Worm (Caenorhabditis elegans) whole organism, young adult: ENCODE data around the gene T21H3.1.
A peak's percentile ranks its signal among the peaks of the same experiment; 100 is the strongest.

Source experiments
- C06A6.2 ChIP-seq: fragments of 200-800 bp; sonication (Bioruptor generic); conservative IDR thresholded peaks from 2 replicates; pipeline ENCODE4 v1.3.6; 2022; ENCODE audit warnings: missing genetic modification characterization, missing compliant biosample characterization
- C17E4.6 ChIP-seq: fragments of 200-800 bp; sonication (Bioruptor generic); IDR thresholded peaks from 2 replicates; pipeline ENCODE4 v1.3.6; 2022; ENCODE audit warnings: missing genetic modification reagents, missing genetic modification characterization, missing compliant biosample characterization
- F23B12.7 ChIP-seq: sonication (generic microtip); optimal IDR thresholded peaks from 2 replicates; lab custom pipeline; 2017; ENCODE audit warnings: missing genetic modification characterization, mild to moderate bottlenecking, missing compliant biosample characterization, antibody characterized with exemption, moderate library complexity; ENCODE audit not compliant: insufficient read depth
- F33H1.4 ChIP-seq: fragments of 200-800 bp; sonication (Bioruptor generic); IDR thresholded peaks from 2 replicates; pipeline ENCODE4 v1.3.6; 2022; ENCODE audit warnings: missing genetic modification reagents, missing genetic modification characterization, missing compliant biosample characterization
- F39B2.1 ChIP-seq: fragments of 200-800 bp; sonication (Bioruptor generic); IDR thresholded peaks from 2 replicates; pipeline ENCODE4 v1.3.6; 2022; ENCODE audit warnings: missing genetic modification reagents, missing genetic modification characterization, missing compliant biosample characterization
- F55B11.4 ChIP-seq: sonication (generic microtip); optimal IDR thresholded peaks from 2 replicates; lab custom pipeline; 2016; ENCODE audit warnings: missing compliant biosample characterization, missing genetic modification characterization, borderline replicate concordance; ENCODE audit not compliant: insufficient read depth
- T26A5.8 ChIP-seq: sonication (generic microtip); optimal IDR thresholded peaks from 2 replicates; lab custom pipeline; 2016; ENCODE audit warnings: missing genetic modification characterization, missing compliant biosample characterization
- Y53F4B.3 ChIP-seq: fragments of 200-800 bp; sonication (Bioruptor generic); IDR thresholded peaks from 2 replicates; pipeline ENCODE4 v1.3.6; 2022; ENCODE audit warnings: missing genetic modification reagents, missing genetic modification characterization, missing compliant biosample characterization
- Y53G8AR.9 ChIP-seq: fragments of 200-800 bp; sonication (Bioruptor generic); conservative IDR thresholded peaks from 2 replicates; pipeline ENCODE4 v1.3.6; 2022; ENCODE audit warnings: missing genetic modification reagents, missing genetic modification characterization, missing compliant biosample characterization
- Y56A3A.18 ChIP-seq: fragments of 200-800 bp; sonication (Bioruptor generic); IDR thresholded peaks from 2 replicates; pipeline ENCODE4 v1.3.6; 2022; ENCODE audit warnings: missing genetic modification reagents, missing genetic modification characterization, missing compliant biosample characterization
- ZK185.1 ChIP-seq: sonication (generic microtip); optimal IDR thresholded peaks from 2 replicates; lab custom pipeline; 2016; ENCODE audit warnings: mild to moderate bottlenecking, missing genetic modification characterization, missing compliant biosample characterization; ENCODE audit not compliant: poor library complexity, severe bottlenecking
- akir-1 ChIP-seq: fragments of 200-800 bp; sonication (Bioruptor generic); optimal IDR thresholded peaks from 2 replicates; lab custom pipeline; 2018; ENCODE audit warnings: mild to moderate bottlenecking, missing genetic modification characterization, moderate library complexity, missing compliant biosample characterization
- aptf-3 ChIP-seq: fragments of 200-800 bp; sonication (Bioruptor generic); IDR thresholded peaks from 2 replicates; pipeline ENCODE4 v1.3.6; 2022; ENCODE audit warnings: missing genetic modification characterization, missing compliant biosample characterization
- atf-7 ChIP-seq: sonication (generic microtip); optimal IDR thresholded peaks from 2 replicates; lab custom pipeline; 2017; ENCODE audit warnings: mild to moderate bottlenecking, missing genetic modification characterization, missing compliant biosample characterization
- athp-1 ChIP-seq: sonication (generic microtip); optimal IDR thresholded peaks from 2 replicates; lab custom pipeline; 2017; ENCODE audit warnings: mild to moderate bottlenecking, missing genetic modification characterization, missing compliant biosample characterization
- attf-6 ChIP-seq: fragments of 200-800 bp; sonication (Bioruptor generic); IDR thresholded peaks from 2 replicates; pipeline ENCODE4 v1.3.6; 2022; ENCODE audit warnings: missing genetic modification reagents, missing genetic modification characterization, missing compliant biosample characterization
- bed-1 ChIP-seq: fragments of 200-800 bp; sonication (Bioruptor generic); IDR thresholded peaks from 2 replicates; pipeline ENCODE4 v1.3.6; 2022; ENCODE audit warnings: missing genetic modification reagents, missing genetic modification characterization, missing compliant biosample characterization
- ceh-100 ChIP-seq: fragments of 200-800 bp; sonication (Bioruptor generic); IDR thresholded peaks from 2 replicates; pipeline ENCODE4 v1.3.6; 2022; ENCODE audit warnings: missing genetic modification reagents, missing genetic modification characterization, missing compliant biosample characterization
- ceh-40 ChIP-seq: fragments of 200-800 bp; sonication (Bioruptor generic); IDR thresholded peaks from 2 replicates; pipeline ENCODE4 v1.3.6; 2022; ENCODE audit warnings: missing genetic modification characterization, missing compliant biosample characterization
- ceh-79 ChIP-seq: sonication (generic microtip); optimal IDR thresholded peaks from 2 replicates; lab custom pipeline; 2017; ENCODE audit warnings: mild to moderate bottlenecking, missing genetic modification characterization, missing compliant biosample characterization
- ceh-91 ChIP-seq: fragments of 200-800 bp; sonication (Bioruptor generic); IDR thresholded peaks from 2 replicates; pipeline ENCODE4 v1.3.6; 2022; ENCODE audit warnings: missing genetic modification reagents, missing genetic modification characterization, missing compliant biosample characterization
- dpl-1 ChIP-seq: fragments of 150-350 bp; optimal IDR thresholded peaks from 2 replicates; lab custom pipeline; 2014; ENCODE audit warnings: missing biosample characterization, missing genetic modification reagents, missing genetic modification characterization
- fkh-3 ChIP-seq: sonication (generic microtip); optimal IDR thresholded peaks from 2 replicates; lab custom pipeline; 2016; ENCODE audit warnings: mild to moderate bottlenecking, missing genetic modification characterization, missing compliant biosample characterization
- gei-17 ChIP-seq: fragments of 200-800 bp; sonication (Bioruptor generic); optimal IDR thresholded peaks from 2 replicates; lab custom pipeline; 2018; ENCODE audit warnings: mild to moderate bottlenecking, missing genetic modification characterization, missing compliant biosample characterization
- hlh-12 ChIP-seq: sonication (generic microtip); optimal IDR thresholded peaks from 2 replicates; lab custom pipeline; 2016; ENCODE audit warnings: missing genetic modification characterization, missing compliant biosample characterization
- hmg-20 ChIP-seq: fragments of 200-800 bp; sonication (Bioruptor generic); IDR thresholded peaks from 2 replicates; pipeline ENCODE4 v1.3.6; 2022; ENCODE audit warnings: missing genetic modification reagents, missing genetic modification characterization, missing compliant biosample characterization
- hrde-1 ChIP-seq: sonication (generic microtip); optimal IDR thresholded peaks from 2 replicates; lab custom pipeline; 2016; ENCODE audit warnings: missing genetic modification characterization, mild to moderate bottlenecking, missing compliant biosample characterization, moderate library complexity, missing genotype, missing genetic modification reagents, borderline replicate concordance
- hsf-1 ChIP-seq: fragments of 200-800 bp; sonication (Bioruptor generic); IDR thresholded peaks from 2 replicates; pipeline ENCODE4 v1.3.6; 2022; ENCODE audit warnings: missing genetic modification reagents, missing genetic modification characterization, missing compliant biosample characterization
- lag-1 ChIP-seq: fragments of 200-800 bp; sonication (Bioruptor generic); IDR thresholded peaks from 2 replicates; pipeline ENCODE4 v1.3.6; 2022; ENCODE audit warnings: missing genetic modification reagents, missing genetic modification characterization, missing compliant biosample characterization
- lin-26 ChIP-seq: fragments of 200-800 bp; sonication (Bioruptor generic); IDR thresholded peaks from 2 replicates; pipeline ENCODE4 v1.3.6; 2022; ENCODE audit warnings: missing genetic modification reagents, missing genetic modification characterization, missing compliant biosample characterization
- lsy-27 ChIP-seq: sonication (generic microtip); optimal IDR thresholded peaks from 2 replicates; lab custom pipeline; 2017; ENCODE audit warnings: missing genetic modification characterization, mild to moderate bottlenecking, missing compliant biosample characterization, antibody characterized with exemption, missing genotype, borderline replicate concordance; ENCODE audit not compliant: insufficient read depth
- madf-10 ChIP-seq: sonication (generic microtip); optimal IDR thresholded peaks from 2 replicates; lab custom pipeline; 2016; ENCODE audit warnings: mild to moderate bottlenecking, missing genetic modification characterization, missing compliant biosample characterization
- madf-3 ChIP-seq: fragments of 200-800 bp; sonication (Bioruptor generic); IDR thresholded peaks from 2 replicates; pipeline ENCODE4 v1.3.6; 2022; ENCODE audit warnings: missing genetic modification reagents, missing genetic modification characterization, missing compliant biosample characterization
- madf-6 ChIP-seq: fragments of 200-800 bp; sonication (Bioruptor generic); IDR thresholded peaks from 2 replicates; pipeline ENCODE4 v1.3.6; 2022; ENCODE audit warnings: missing genetic modification reagents, missing genetic modification characterization, missing compliant biosample characterization
- madf-8 ChIP-seq: fragments of 200-800 bp; sonication (Bioruptor generic); conservative IDR thresholded peaks from 2 replicates; pipeline ENCODE4 v1.3.6; 2022; ENCODE audit warnings: missing genetic modification reagents, missing genetic modification characterization, missing compliant biosample characterization
- mel-28 ChIP-seq: sonication (generic microtip); optimal IDR thresholded peaks from 2 replicates; lab custom pipeline; 2016; ENCODE audit warnings: borderline replicate concordance, mild to moderate bottlenecking, missing genetic modification characterization, missing compliant biosample characterization
- mes-4 ChIP-seq: sonication (generic microtip); optimal IDR thresholded peaks from 2 replicates; lab custom pipeline; 2016; ENCODE audit warnings: missing genotype, missing genetic modification characterization, missing compliant biosample characterization
- nhr-120 ChIP-seq: fragments of 200-800 bp; sonication (Bioruptor generic); IDR thresholded peaks from 2 replicates; pipeline ENCODE4 v1.3.6; 2022; ENCODE audit warnings: missing genetic modification characterization, missing compliant biosample characterization
- nhr-80 ChIP-seq: sonication (generic microtip); optimal IDR thresholded peaks from 2 replicates; lab custom pipeline; 2016; ENCODE audit warnings: missing genetic modification characterization, missing compliant biosample characterization
- pbrm-1 ChIP-seq: fragments of 200-800 bp; sonication (Bioruptor generic); IDR thresholded peaks from 2 replicates; pipeline ENCODE4 v1.3.6; 2022; ENCODE audit warnings: missing genetic modification reagents, missing genetic modification characterization, missing compliant biosample characterization
- sdz-38 ChIP-seq: sonication (generic microtip); optimal IDR thresholded peaks from 2 replicates; lab custom pipeline; 2016; ENCODE audit warnings: missing genotype, missing genetic modification characterization, missing compliant biosample characterization
- snpc-3.4 ChIP-seq: sonication (generic microtip); optimal IDR thresholded peaks from 2 replicates; lab custom pipeline; 2017; ENCODE audit warnings: missing genetic modification characterization, mild to moderate bottlenecking, missing compliant biosample characterization, antibody characterized with exemption, moderate library complexity, missing genotype, missing genetic modification reagents
- tbx-9 ChIP-seq: sonication (generic microtip); optimal IDR thresholded peaks from 2 replicates; lab custom pipeline; 2016; ENCODE audit warnings: borderline replicate concordance, missing genetic modification characterization, inconsistent platforms, missing compliant biosample characterization
- tlf-1 ChIP-seq: fragments of 200-800 bp; sonication (Bioruptor generic); optimal IDR thresholded peaks from 2 replicates; lab custom pipeline; 2018; ENCODE audit warnings: mild to moderate bottlenecking, missing genetic modification characterization, missing compliant biosample characterization
- unc-130 ChIP-seq: sonication (generic microtip); optimal IDR thresholded peaks from 2 replicates; lab custom pipeline; 2016; ENCODE audit warnings: missing genetic modification reagents, missing genetic modification characterization, missing compliant biosample characterization
- unc-62 ChIP-seq: fragments of 150-350 bp; optimal IDR thresholded peaks from 2 replicates; lab custom pipeline; 2014; ENCODE audit warnings: missing biosample characterization, missing genetic modification reagents, missing genetic modification characterization
- ztf-18 ChIP-seq: sonication (generic microtip); optimal IDR thresholded peaks from 2 replicates; lab custom pipeline; 2016; ENCODE audit warnings: missing genotype, mild to moderate bottlenecking, missing genetic modification characterization, missing compliant biosample characterization
- ztf-3 ChIP-seq: fragments of 200-800 bp; sonication (Bioruptor generic); optimal IDR thresholded peaks from 2 replicates; lab custom pipeline; 2018; ENCODE audit warnings: mild to moderate bottlenecking, missing genetic modification characterization, missing compliant biosample characterization

Gene T21H3.1

ce11 chrV:1131880-1132623, 44.5 kb upstream of the T21H3.1 start, which contains the start of gene W07B8.4 (continued):
- TF ChIP-seq unc-130 (GFP tag; lab: Kevin White, UChicago): no peak
- TF ChIP-seq unc-62 (GFP tag; lab: Kevin White, UChicago): no peak
- no peak for TF ChIP-seq Y53F4B.3 (GFP tag; lab: Robert Waterston, UW)
- no peak for TF ChIP-seq ceh-100
- TF ChIP-seq madf-10: peak; percentile 20
- peak; percentile 38 for TF ChIP-seq atf-7
- no peak for TF ChIP-seq Y56A3A.18 (GFP tag; lab: Robert Waterston, UW)
- TF ChIP-seq hlh-12 (tag; lab: Kevin White, UChicago): no peak
- no peak for TF ChIP-seq tbx-9 (tag; lab: Kevin White, UChicago)
- TF ChIP-seq akir-1 (GFP tag; lab: Kevin White, UChicago): no peak
- peak; percentile 45; the same call in 1 of the 2 replicates for TF ChIP-seq ceh-40 (GFP tag; lab: Robert Waterston, UW)
- TF ChIP-seq ceh-91 (GFP tag; lab: Robert Waterston, UW): no peak
- no peak for TF ChIP-seq C17E4.6 (GFP tag; lab: Robert Waterston, UW)
- no peak for TF ChIP-seq F33H1.4 (GFP tag; lab: Robert Waterston, UW)
- TF ChIP-seq lin-26: 0 out of 2 replicates have a peak, but pooled peaks have one; percentile 27
- no peak for TF ChIP-seq aptf-3 (GFP tag; lab: Robert Waterston, UW)
- TF ChIP-seq lsy-27 (tag; lab: Kevin White, UChicago): no peak
- no peak for TF ChIP-seq attf-6 (GFP tag; lab: Robert Waterston, UW)
- TF ChIP-seq C06A6.2 (GFP tag; lab: Robert Waterston, UW): no peak
- TF ChIP-seq athp-1 (tag; lab: Kevin White, UChicago): no peak
- no peak for TF ChIP-seq T26A5.8 (tag; lab: Kevin White, UChicago)
- TF ChIP-seq ZK185.1: no peak
- no peak for TF ChIP-seq mel-28 (tag; lab: Kevin White, UChicago)
- TF ChIP-seq madf-3: no peak
- TF ChIP-seq sdz-38 (tag; lab: Kevin White, UChicago): no peak
- no peak for TF ChIP-seq dpl-1 (GFP tag; lab: Kevin White, UChicago)
- peak; percentile 5 for TF ChIP-seq nhr-80 (tag; lab: Kevin White, UChicago)
- TF ChIP-seq madf-6 (GFP tag; lab: Robert Waterston, UW): no peak
- no peak for TF ChIP-seq pbrm-1
- TF ChIP-seq F23B12.7 (tag; lab: Kevin White, UChicago): no peak
- TF ChIP-seq hmg-20 (GFP tag; lab: Robert Waterston, UW): no peak
- TF ChIP-seq snpc-3.4 (tag; lab: Kevin White, UChicago): no peak
- TF ChIP-seq F39B2.1 (GFP tag; lab: Robert Waterston, UW): no peak
- TF ChIP-seq bed-1 (GFP tag; lab: Robert Waterston, UW): no peak
- no peak for TF ChIP-seq hrde-1 (tag; lab: Kevin White, UChicago)
- no peak for TF ChIP-seq fkh-3 (tag; lab: Kevin White, UChicago)
- peak; percentile 51; the same call in 1 of the 2 replicates for TF ChIP-seq Y53G8AR.9 (GFP tag; lab: Robert Waterston, UW)
- TF ChIP-seq lag-1 (GFP tag; lab: Robert Waterston, UW): no peak

- TF ChIP-seq lin-26: no peak
- no peak for TF ChIP-seq lag-1 (GFP tag; lab: Robert Waterston, UW)
- TF ChIP-seq mes-4 (tag; lab: Kevin White, UChicago): no peak
- 0 out of 2 replicates have a peak, but pooled peaks have one; percentile 15 for TF ChIP-seq madf-3
- TF ChIP-seq tlf-1 (GFP tag; lab: Kevin White, UChicago): no peak
- TF ChIP-seq ztf-18: no peak
- no peak for TF ChIP-seq gei-17 (GFP tag; lab: Kevin White, UChicago)
- no peak for TF ChIP-seq madf-8 (GFP tag; lab: Robert Waterston, UW)
- no peak for TF ChIP-seq hsf-1 (GFP tag; lab: Robert Waterston, UW)
- no peak for TF ChIP-seq F55B11.4 (tag; lab: Kevin White, UChicago)
- TF ChIP-seq nhr-120 (GFP tag; lab: Robert Waterston, UW): 0 out of 2 replicates have a peak, but pooled peaks have one; percentile 21
- TF ChIP-seq ztf-3: no peak
- no peak for TF ChIP-seq F33H1.4 (GFP tag; lab: Robert Waterston, UW)
- no peak for TF ChIP-seq ceh-79
Measured at ce11 chrV:1133223-1133622, 43.3 kb upstream of the T21H3.1 start.
